Comparison of ENCODE assay signal across 5 worm cellular contexts in the genomic region with DNA sequence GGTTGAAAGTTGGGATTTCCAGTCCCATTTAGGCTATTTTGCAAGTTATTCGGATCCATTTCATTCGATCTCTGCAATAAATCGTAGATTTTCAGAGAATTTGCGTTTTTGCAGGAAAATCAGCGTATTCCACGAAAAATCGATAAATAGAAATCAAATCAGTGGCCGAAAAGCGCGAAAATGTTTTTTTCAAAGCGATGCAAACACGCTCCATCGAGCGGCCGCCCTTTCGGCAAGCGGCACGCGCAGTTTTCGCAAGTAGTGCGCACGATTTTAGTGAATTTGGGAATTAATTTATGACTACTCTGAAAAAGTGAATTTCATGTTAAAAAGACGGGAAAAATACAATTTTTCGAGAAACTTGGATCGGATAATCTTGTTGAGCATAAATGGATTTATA.
TF ChIP-seq lines count a peak whose summit lies in the region.

No protein-coding gene starts in this region.

TF ChIP-seq in whole organism, L1 larva, 84 proteins besides CTCF, POLR2A, EP300 and RAD21 (continues in another document):
- TF ChIP-seq isw-1 (GFP tag; IDR thresholded peaks at IDR 0.05; lab: Robert Waterston, UW) (peak; percentile 96), nhr-76 (tag; optimal IDR thresholded peaks at IDR 0.05; lab: Kevin White, UChicago) (peak; percentile 58), irx-1 (tag; optimal IDR thresholded peaks at IDR 0.05; lab: Kevin White, UChicago) (peak; percentile 94), blmp-1 (tag; optimal IDR thresholded peaks at IDR 0.05; lab: Kevin White, UChicago) (peak; percentile 75), pag-3 (tag; optimal IDR thresholded peaks at IDR 0.05; lab: Kevin White, UChicago; ENCODE audit: borderline replicate concordance, insufficient read depth) (no peak), skn-1 (tag; optimal IDR thresholded peaks at IDR 0.05; lab: Kevin White, UChicago) (peak; percentile 93), fkh-4 (tag; optimal IDR thresholded peaks at IDR 0.05; lab: Kevin White, UChicago; ENCODE audit: borderline replicate concordance) (peak; percentile 84), sox-4 (tag; optimal IDR thresholded peaks at IDR 0.05; lab: Kevin White, UChicago) (peak; percentile 91), ztf-11 (tag; optimal IDR thresholded peaks at IDR 0.05; lab: Kevin White, UChicago) (peak; percentile 48 to 93), lin-15B (tag; optimal IDR thresholded peaks at IDR 0.05; lab: Kevin White, UChicago) (peak; percentile 99), ceh-63 (GFP tag; optimal IDR thresholded peaks at IDR 0.05; lab: Kevin White, UChicago) (peak; percentile 11), jun-1 (tag; optimal IDR thresholded peaks at IDR 0.05; lab: Kevin White, UChicago) (peak; percentile 90), mef-2 (tag; optimal IDR thresholded peaks at IDR 0.05; lab: Kevin White, UChicago) (peak; percentile 75), nhr-47 (tag; optimal IDR thresholded peaks at IDR 0.05; lab: Kevin White, UChicago) (peak; percentile 98), nhr-19 (GFP tag; conservative IDR thresholded peaks at IDR 0.05; lab: Robert Waterston, UW) (peak; percentile 96), aly-2 (tag; optimal IDR thresholded peaks at IDR 0.05; lab: Kevin White, UChicago) (peak; percentile 69)

TF ChIP-seq in whole organism, L3 larva, 47 proteins besides CTCF, POLR2A, EP300 and RAD21 (continues in another document):
- TF ChIP-seq elt-3 (tag; optimal IDR thresholded peaks at IDR 0.05; lab: Kevin White, UChicago) (peak in 1 of 3 experiments; percentile 43), ama-1 (optimal IDR thresholded peaks at IDR 0.05; lab: Kevin White, UChicago) (peak; percentile 63), daf-12 (tag; optimal IDR thresholded peaks at IDR 0.05; lab: Kevin White, UChicago) (no peak), nhr-43 (tag; optimal IDR thresholded peaks at IDR 0.05; lab: Kevin White, UChicago; ENCODE audit: poor library complexity, severe bottlenecking) (peak; percentile 97), ZK546.5 (tag; optimal IDR thresholded peaks at IDR 0.05; lab: Kevin White, UChicago) (no peak), skn-1 (tag; optimal IDR thresholded peaks at IDR 0.05; lab: Kevin White, UChicago) (peak; percentile 90), pqm-1 (tag; optimal IDR thresholded peaks at IDR 0.05; lab: Kevin White, UChicago) (peak; percentile 99), ztf-4 (tag; optimal IDR thresholded peaks at IDR 0.05; lab: Kevin White, UChicago) (no peak), hmg-11 (tag; optimal IDR thresholded peaks at IDR 0.05; lab: Kevin White, UChicago) (peak; percentile 97), unc-39 (tag; optimal IDR thresholded peaks at IDR 0.05; lab: Kevin White, UChicago) (no peak), lsy-12 (tag; optimal IDR thresholded peaks at IDR 0.05; lab: Kevin White, UChicago) (peak; percentile 85), elt-1 (tag; optimal IDR thresholded peaks at IDR 0.05; lab: Kevin White, UChicago) (peak; percentile 62), R02D3.7 (tag; optimal IDR thresholded peaks at IDR 0.05; lab: Kevin White, UChicago) (peak; percentile 92), lin-15B (tag; optimal IDR thresholded peaks at IDR 0.05; lab: Kevin White, UChicago) (peak; percentile 98), sea-2 (GFP tag; optimal IDR thresholded peaks at IDR 0.05; lab: Kevin White, UChicago) (no peak), ceh-82 (tag; optimal IDR thresholded peaks at IDR 0.05; lab: Kevin White, UChicago) (peak; percentile 92), egl-5 (tag; optimal IDR thresholded peaks at IDR 0.05; lab: Kevin White, UChicago) (peak; percentile 94), nhr-76 (tag; optimal IDR thresholded peaks at IDR 0.05; lab: Kevin White, UChicago) (peak; percentile 81)

TF ChIP-seq in whole organism, early embryonic, 17 proteins besides CTCF, POLR2A, EP300 and RAD21:
- TF ChIP-seq scrt-1 (GFP tag; IDR thresholded peaks at IDR 0.05; lab: Robert Waterston, UW) = peak; percentile 81
- TF ChIP-seq hmg-4 (GFP tag; optimal IDR thresholded peaks at IDR 0.05; lab: Kevin White, UChicago) = peak; percentile 84
- peak; percentile 80 for TF ChIP-seq pes-1 (GFP tag; IDR thresholded peaks at IDR 0.05; lab: Robert Waterston, UW)
- TF ChIP-seq flt-1 (GFP tag; IDR thresholded peaks at IDR 0.05; lab: Robert Waterston, UW) = peak; percentile 77
- peak; percentile 79 for TF ChIP-seq tbx-11 (GFP tag; IDR thresholded peaks at IDR 0.05; lab: Robert Waterston, UW)
- TF ChIP-seq ceh-13 (GFP tag; optimal IDR thresholded peaks at IDR 0.05; lab: Kevin White, UChicago) = peak; percentile 33
- TF ChIP-seq F13C5.2 (tag; optimal IDR thresholded peaks at IDR 0.05; lab: Kevin White, UChicago) = peak; percentile 96
- TF ChIP-seq ets-7 (tag; optimal IDR thresholded peaks at IDR 0.05; lab: Kevin White, UChicago) = peak; percentile 52
- peak; percentile 77 for TF ChIP-seq hmbx-1 (tag; optimal IDR thresholded peaks at IDR 0.05; lab: Kevin White, UChicago)
- peak; percentile 61; the same call in 1 of the 2 replicates for TF ChIP-seq sea-1 (GFP tag; conservative IDR thresholded peaks at IDR 0.05; lab: Robert Waterston, UW)
- peak; percentile 40 for TF ChIP-seq hnd-1 (tag; optimal IDR thresholded peaks at IDR 0.05; lab: Kevin White, UChicago)
- TF ChIP-seq tra-4 (tag; optimal IDR thresholded peaks at IDR 0.05; lab: Kevin White, UChicago) = no peak
- TF ChIP-seq ceh-36 (tag; optimal IDR thresholded peaks at IDR 0.05; lab: Kevin White, UChicago) = peak; percentile 78
- TF ChIP-seq aly-1 (tag; optimal IDR thresholded peaks at IDR 0.05; lab: Kevin White, UChicago) = peak; percentile 73
- TF ChIP-seq tbx-37 (GFP tag; conservative IDR thresholded peaks at IDR 0.05; lab: Robert Waterston, UW) = peak; percentile 65; the same call in 1 of the 2 replicates
- TF ChIP-seq B0310.2 (tag; optimal IDR thresholded peaks at IDR 0.05; lab: Kevin White, UChicago) = peak; percentile 39
- no peak for TF ChIP-seq ama-1 (optimal IDR thresholded peaks at IDR 0.05; lab: Kevin White, UChicago)

TF ChIP-seq in whole organism, midembryonic, 9 proteins besides CTCF, POLR2A, EP300 and RAD21:
- peak; percentile 82 for TF ChIP-seq tab-1 (GFP tag; IDR thresholded peaks at IDR 0.05; lab: Robert Waterston, UW)
- peak; percentile 58 for TF ChIP-seq klf-2 (GFP tag; conservative IDR thresholded peaks at IDR 0.05; lab: Robert Waterston, UW)
- peak; percentile 87 for TF ChIP-seq ztf-23 (GFP tag; IDR thresholded peaks at IDR 0.05; lab: Robert Waterston, UW)
- TF ChIP-seq cog-1 (tag; optimal IDR thresholded peaks at IDR 0.05; lab: Kevin White, UChicago) = peak; percentile 88
- peak; percentile 93 for TF ChIP-seq T22C8.4 (GFP tag; IDR thresholded peaks at IDR 0.05; lab: Robert Waterston, UW)
- peak; percentile 89 for TF ChIP-seq flt-1 (GFP tag; IDR thresholded peaks at IDR 0.05; lab: Robert Waterston, UW)
- TF ChIP-seq med-1 (GFP tag; optimal IDR thresholded peaks at IDR 0.05; lab: Kevin White, UChicago; ENCODE audit: insufficient read depth) = peak; percentile 83
- peak; percentile 84 for TF ChIP-seq ztf-29 (GFP tag; IDR thresholded peaks at IDR 0.05; lab: Robert Waterston, UW)
- peak; percentile 55; the same call in 1 of the 2 replicates for TF ChIP-seq ref-1 (GFP tag; conservative IDR thresholded peaks at IDR 0.05; lab: Robert Waterston, UW)
TF ChIP-seq in whole organism, midembryonic: peak in this region for 9.

TF ChIP-seq in whole organism, young adult, 124 proteins besides CTCF, POLR2A, EP300 and RAD21 (continues in another document):
- no peak for TF ChIP-seq nhr-27 (tag; optimal IDR thresholded peaks at IDR 0.05; lab: Kevin White, UChicago)
- peak; percentile 97 for TF ChIP-seq dox-1 (GFP tag; IDR thresholded peaks at IDR 0.05; lab: Robert Waterston, UW)
- TF ChIP-seq lsy-27 (tag; optimal IDR thresholded peaks at IDR 0.05; lab: Kevin White, UChicago; ENCODE audit: borderline replicate concordance, insufficient read depth) = peak; percentile 66
- TF ChIP-seq him-1 (tag; optimal IDR thresholded peaks at IDR 0.05; lab: Kevin White, UChicago) = peak; percentile 41
- peak; percentile 86 for TF ChIP-seq ceh-100 (GFP tag; IDR thresholded peaks at IDR 0.05; lab: Robert Waterston, UW)
- TF ChIP-seq attf-6 (GFP tag; IDR thresholded peaks at IDR 0.05; lab: Robert Waterston, UW) = 0 out of 2 replicates have a peak, but pooled peaks have one; percentile 58
- no peak for TF ChIP-seq hlh-26 (GFP tag; conservative IDR thresholded peaks at IDR 0.05; lab: Robert Waterston, UW)
- TF ChIP-seq nfya-2 (GFP tag; IDR thresholded peaks at IDR 0.05; lab: Robert Waterston, UW) = no peak
- TF ChIP-seq ztf-26 (tag; optimal IDR thresholded peaks at IDR 0.05; lab: Kevin White, UChicago) = peak; percentile 76
- peak; percentile 70; the same call in 1 of the 2 replicates for TF ChIP-seq zfh-2 (GFP tag; conservative IDR thresholded peaks at IDR 0.05; lab: Robert Waterston, UW)
- no peak for TF ChIP-seq fkh-3 (tag; optimal IDR thresholded peaks at IDR 0.05; lab: Kevin White, UChicago)
- TF ChIP-seq D2030.7 (GFP tag; IDR thresholded peaks at IDR 0.05; lab: Robert Waterston, UW) = peak; percentile 93
- peak; percentile 93 for TF ChIP-seq Y95B8A.8 (GFP tag; IDR thresholded peaks at IDR 0.05; lab: Robert Waterston, UW)
- TF ChIP-seq B0336.3 (GFP tag; IDR thresholded peaks at IDR 0.05; lab: Robert Waterston, UW) = peak; percentile 95
- TF ChIP-seq mcd-1 (GFP tag; IDR thresholded peaks at IDR 0.05; lab: Robert Waterston, UW) = peak; percentile 100
- TF ChIP-seq bed-1 (GFP tag; IDR thresholded peaks at IDR 0.05; lab: Robert Waterston, UW) = no peak
- TF ChIP-seq cebp-2 (GFP tag; IDR thresholded peaks at IDR 0.05; lab: Robert Waterston, UW) = 0 out of 2 replicates have a peak, but pooled peaks have one; percentile 35
- peak; percentile 73 for TF ChIP-seq hmg-20 (GFP tag; IDR thresholded peaks at IDR 0.05; lab: Robert Waterston, UW)
- no peak for TF ChIP-seq aptf-3 (GFP tag; IDR thresholded peaks at IDR 0.05; lab: Robert Waterston, UW)
- peak; percentile 92 for TF ChIP-seq K11D2.4 (GFP tag; IDR thresholded peaks at IDR 0.05; lab: Robert Waterston, UW)
- TF ChIP-seq ztf-18 (tag; optimal IDR thresholded peaks at IDR 0.05; lab: Kevin White, UChicago) = peak; percentile 83
- TF ChIP-seq madf-10 (tag; optimal IDR thresholded peaks at IDR 0.05; lab: Kevin White, UChicago) = peak; percentile 80
- peak; percentile 82; the same call in 1 of the 2 replicates for TF ChIP-seq let-526 (GFP tag; IDR thresholded peaks at IDR 0.05; lab: Robert Waterston, UW)
- no peak for TF ChIP-seq F55B11.4 (tag; optimal IDR thresholded peaks at IDR 0.05; lab: Kevin White, UChicago; ENCODE audit: borderline replicate concordance, insufficient read depth)
- TF ChIP-seq attf-5 (GFP tag; optimal IDR thresholded peaks at IDR 0.05; lab: Kevin White, UChicago) = peak; percentile 98
- TF ChIP-seq B0035.1 (tag; optimal IDR thresholded peaks at IDR 0.05; lab: Kevin White, UChicago) = peak; percentile 17
- TF ChIP-seq B0019.2 (GFP tag; conservative IDR thresholded peaks at IDR 0.05; lab: Robert Waterston, UW) = peak; percentile 69
- peak; percentile 84 for TF ChIP-seq K12H6.12 (tag; optimal IDR thresholded peaks at IDR 0.05; lab: Kevin White, UChicago)
- TF ChIP-seq dpff-1 (tag; optimal IDR thresholded peaks at IDR 0.05; lab: Kevin White, UChicago) = no peak
- TF ChIP-seq xnd-1 (tag; optimal IDR thresholded peaks at IDR 0.05; lab: Kevin White, UChicago) = peak; percentile 14
- no peak for TF ChIP-seq nhr-120 (GFP tag; IDR thresholded peaks at IDR 0.05; lab: Robert Waterston, UW)
